Worm (Caenorhabditis elegans): ENCODE data around the gene nlp-43.

Gene nlp-43

DNA sequence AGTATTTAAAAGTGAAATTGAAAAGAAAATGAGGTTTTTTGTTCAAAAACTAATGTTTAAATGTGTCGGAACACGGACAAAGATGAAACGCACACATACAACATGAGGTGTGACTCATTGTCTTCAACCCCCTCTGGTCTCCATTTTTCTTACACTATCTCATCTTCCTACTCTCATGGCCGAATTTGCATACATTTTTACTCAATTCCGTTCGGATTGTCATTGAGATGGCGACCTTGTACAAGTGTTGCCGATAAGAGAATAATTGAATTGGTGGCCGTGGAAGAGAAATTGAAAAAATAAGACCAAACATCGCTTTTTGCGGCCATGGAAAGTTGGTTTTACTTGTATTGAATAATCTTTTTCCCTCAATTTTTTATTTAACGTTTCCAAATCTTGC lies 5.0 kb downstream of the nlp-43 start, which contains the start of gene txbp-3 (continued):
- TF ChIP-seq nhr-71 (tag; optimal IDR thresholded peaks at IDR 0.05), result peak; percentile 16
- TF ChIP-seq pag-3 (tag; optimal IDR thresholded peaks at IDR 0.05; ENCODE audit: borderline replicate concordance, insufficient read depth), result no peak
- TF ChIP-seq swsn-7 (tag; optimal IDR thresholded peaks at IDR 0.05), result peak; percentile 2
- TF ChIP-seq lin-39 (tag; optimal IDR thresholded peaks at IDR 0.05), result no peak
- TF ChIP-seq egl-13 (tag; optimal IDR thresholded peaks at IDR 0.05), result no peak
- no peak for TF ChIP-seq ztf-4 (tag; optimal IDR thresholded peaks at IDR 0.05)
- TF ChIP-seq tbx-2 (tag; optimal IDR thresholded peaks at IDR 0.05), result no peak
- peak; percentile 38 for TF ChIP-seq blmp-1 (tag; optimal IDR thresholded peaks at IDR 0.05)
- no peak for TF ChIP-seq sptf-1 (tag; optimal IDR thresholded peaks at IDR 0.05)
- no peak for TF ChIP-seq nhr-76 (tag; optimal IDR thresholded peaks at IDR 0.05)
- TF ChIP-seq efl-1 (optimal IDR thresholded peaks at IDR 0.05), result peak; percentile 37 to 42
- peak; percentile 38 to 80 for TF ChIP-seq efl-1 (GFP tag; optimal IDR thresholded peaks at IDR 0.05 in 1 of 2)
- no peak for TF ChIP-seq alr-1 (tag; optimal IDR thresholded peaks at IDR 0.05; ENCODE audit: borderline replicate concordance)
- no peak for TF ChIP-seq pax-3 (tag; optimal IDR thresholded peaks at IDR 0.05)
- no peak for TF ChIP-seq unc-86 (tag; optimal IDR thresholded peaks at IDR 0.05)
- TF ChIP-seq C16A3.4 (tag; optimal IDR thresholded peaks at IDR 0.05), result peak; percentile 9
- TF ChIP-seq aha-1 (tag; optimal IDR thresholded peaks at IDR 0.05), result no peak
- no peak for TF ChIP-seq hlh-4 (tag; optimal IDR thresholded peaks at IDR 0.05)
- peak; percentile 18 for TF ChIP-seq elt-2 (tag; optimal IDR thresholded peaks at IDR 0.05)
- peak; percentile 12 for TF ChIP-seq lin-13 (GFP tag; optimal IDR thresholded peaks at IDR 0.05)
- TF ChIP-seq nhr-20 (tag; optimal IDR thresholded peaks at IDR 0.05), result peak; percentile 9
- no peak for TF ChIP-seq ceh-8 (GFP tag; optimal IDR thresholded peaks at IDR 0.05)
- no peak for TF ChIP-seq ceh-90 (tag; optimal IDR thresholded peaks at IDR 0.05)
- peak; percentile 81 for TF ChIP-seq mep-1 (tag; optimal IDR thresholded peaks at IDR 0.05)
- TF ChIP-seq skn-1 (tag; optimal IDR thresholded peaks at IDR 0.05), result no peak
- no peak for TF ChIP-seq mef-2 (tag; optimal IDR thresholded peaks at IDR 0.05)
- TF ChIP-seq grh-1 (GFP tag; IDR thresholded peaks at IDR 0.05), result no peak
- TF ChIP-seq nhr-47 (tag; optimal IDR thresholded peaks at IDR 0.05), result peak; percentile 17
- TF ChIP-seq zip-4 (GFP tag; optimal IDR thresholded peaks at IDR 0.05), result no peak
- peak in 2 of 3 experiments; percentile 4 to 56 for TF ChIP-seq dpl-1 (GFP tag; optimal IDR thresholded peaks at IDR 0.05)
- TF ChIP-seq lin-35 (GFP tag; optimal IDR thresholded peaks at IDR 0.05), result peak; percentile 32 to 47
- TF ChIP-seq lir-3 (tag; optimal IDR thresholded peaks at IDR 0.05; ENCODE audit: poor library complexity), result peak; percentile 43
- TF ChIP-seq nhr-12 (tag; optimal IDR thresholded peaks at IDR 0.05), result no peak
- TF ChIP-seq lsy-2 (tag; optimal IDR thresholded peaks at IDR 0.05), result peak; percentile 12 to 48
- TF ChIP-seq ces-1 (GFP tag; optimal IDR thresholded peaks at IDR 0.05), result no peak
- TF ChIP-seq ama-1 (optimal IDR thresholded peaks at IDR 0.05), result no peak
- peak; percentile 21 for TF ChIP-seq rnt-1 (tag; optimal IDR thresholded peaks at IDR 0.05)
- no peak for TF ChIP-seq ets-5 (GFP tag; IDR thresholded peaks at IDR 0.05)

ce11 chrIII:5047740-5048139 lies 5.5 kb downstream of the nlp-43 start, which contains the start of gene C45G9.5:
Gene C45G9.5 (plus strand): TSS chrIII:5048117.
- TF ChIP-seq hpl-2 (GFP tag; optimal IDR thresholded peaks at IDR 0.05) (no peak), ceh-8 (GFP tag; optimal IDR thresholded peaks at IDR 0.05) (no peak), fos-1 (tag; optimal IDR thresholded peaks at IDR 0.05) (no peak), nhr-237 (tag; optimal IDR thresholded peaks at IDR 0.05) (no peak), sptf-1 (tag; optimal IDR thresholded peaks at IDR 0.05) (no peak), dpl-1 (GFP tag; optimal IDR thresholded peaks at IDR 0.05) (no peak), fkh-4 (tag; optimal IDR thresholded peaks at IDR 0.05; ENCODE audit: borderline replicate concordance) (no peak), lin-15B (tag; optimal IDR thresholded peaks at IDR 0.05) (no peak), hlh-17 (GFP tag; optimal IDR thresholded peaks at IDR 0.05; ENCODE audit: borderline replicate concordance) (no peak), pag-3 (tag; optimal IDR thresholded peaks at IDR 0.05; ENCODE audit: borderline replicate concordance, insufficient read depth) (no peak), rnt-1 (tag; optimal IDR thresholded peaks at IDR 0.05) (no peak), blmp-1 (tag; optimal IDR thresholded peaks at IDR 0.05) (no peak), zag-1 (tag; optimal IDR thresholded peaks at IDR 0.05) (no peak), vab-15 (tag; optimal IDR thresholded peaks at IDR 0.05) (no peak)
